Worm (Caenorhabditis elegans) whole organism, late embryonic: ENCODE measurements around the gene Y26G10.5.

Experiments used
- ama-1 ChIP-seq: fragments of 150-350 bp; optimal IDR thresholded peaks from 2 replicates; lab custom pipeline; 2014
- ceh-22 ChIP-seq: sonication (generic microtip); optimal IDR thresholded peaks from 2 replicates; lab custom pipeline; 2017; ENCODE audit warnings: missing biosample characterization, missing genetic modification characterization
- fkh-10 ChIP-seq: fragments of 150-350 bp; optimal IDR thresholded peaks from 2 replicates; lab custom pipeline; 2014; ENCODE audit warnings: missing biosample characterization, missing genetic modification reagents, missing genetic modification characterization
- hlh-30 ChIP-seq: sonication (generic microtip); optimal IDR thresholded peaks from 2 replicates; lab custom pipeline; 2017; ENCODE audit warnings: antibody characterized with exemption, missing genetic modification characterization, missing compliant biosample characterization; ENCODE audit not compliant: insufficient read depth
- madf-2 ChIP-seq: sonication (generic microtip); optimal IDR thresholded peaks from 2 replicates; lab custom pipeline; 2017; ENCODE audit warnings: missing genetic modification characterization, missing compliant biosample characterization
- nhr-11 ChIP-seq: fragments of 150-350 bp; optimal IDR thresholded peaks from 2 replicates; lab custom pipeline; 2014; ENCODE audit warnings: missing biosample characterization, missing genetic modification characterization
- sdc-2 ChIP-seq: sonication (generic microtip); optimal IDR thresholded peaks from 2 replicates; lab custom pipeline; 2016; ENCODE audit warnings: missing genotype, missing genetic modification characterization, missing compliant biosample characterization

DNA sequence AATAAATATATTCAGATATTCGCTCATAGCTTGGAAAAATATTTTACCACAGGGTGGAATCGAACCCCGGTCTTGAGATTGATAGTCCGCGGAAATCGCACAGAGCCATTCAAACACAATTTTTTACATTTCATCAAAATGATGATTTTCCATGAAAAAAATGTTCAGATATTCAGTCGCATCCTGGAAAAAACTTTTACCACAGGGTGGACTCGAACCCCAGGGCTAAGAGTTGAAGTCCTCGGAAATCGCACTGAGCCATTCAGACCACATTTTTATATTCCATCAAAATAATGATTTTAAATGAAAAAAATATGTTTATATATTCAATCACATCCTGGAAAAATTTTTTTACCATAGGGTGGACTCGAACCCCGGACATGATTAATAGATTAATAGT, 21.9 kb upstream of the Y26G10.5 start:
- TF ChIP-seq ceh-22 (tag; lab: Kevin White, UChicago) (no peak), hlh-30 (tag; lab: Kevin White, UChicago) (no peak), madf-2 (no peak), sdc-2 (no peak), fkh-10 (GFP tag; lab: Kevin White, UChicago) (no peak), ama-1 (lab: Kevin White, UChicago) (no peak), nhr-11 (tag; lab: Kevin White, UChicago) (no peak)
